Worm (Caenorhabditis elegans) whole organism, L2 larva: Measurements from ENCODE around the gene B0410.3.

Experiments
- C34F6.9 ChIP-seq: fragments of 150-350 bp; optimal IDR thresholded peaks from 2 replicates; lab custom pipeline; 2014; ENCODE audit warnings: missing biosample characterization, missing genetic modification characterization
- F13H6.1 ChIP-seq: sonication (generic microtip); optimal IDR thresholded peaks from 2 replicates; lab custom pipeline; 2016; ENCODE audit warnings: missing genetic modification characterization, missing compliant biosample characterization
- elt-3 ChIP-seq: sonication (generic microtip); optimal IDR thresholded peaks from 2 replicates; lab custom pipeline; 2017; ENCODE audit warnings: missing biosample characterization, missing genetic modification characterization
- fos-1 ChIP-seq: fragments of 150-350 bp; optimal IDR thresholded peaks from 2 replicates; lab custom pipeline; 2014; ENCODE audit warnings: missing biosample characterization, missing genetic modification characterization
- nhr-12 ChIP-seq: fragments of 150-350 bp; optimal IDR thresholded peaks from 2 replicates; lab custom pipeline; 2014; ENCODE audit warnings: missing biosample characterization, missing genetic modification characterization
- nhr-21 ChIP-seq: fragments of 150-350 bp; optimal IDR thresholded peaks from 2 replicates; lab custom pipeline; 2014; ENCODE audit warnings: missing biosample characterization, missing genetic modification characterization
- snpc-4 ChIP-seq: fragments of 150-350 bp; optimal IDR thresholded peaks from 2 replicates; lab custom pipeline; 2014; ENCODE audit warnings: missing biosample characterization, missing genetic modification characterization
- unc-55 ChIP-seq: fragments of 150-350 bp; sonication (generic microtip); optimal IDR thresholded peaks from 3 replicates; lab custom pipeline; 2014; ENCODE audit warnings: missing biosample characterization, missing genetic modification reagents, missing genetic modification characterization

Gene B0410.3

ce11 chrX:2843508-2843907 lies 47.8 kb downstream of the B0410.3 start:
- no peak for TF ChIP-seq C34F6.9 (tag; lab: Kevin White, UChicago)
- peak; percentile 72 for TF ChIP-seq snpc-4 (tag; lab: Kevin White, UChicago)
- no peak for TF ChIP-seq elt-3 (tag; lab: Kevin White, UChicago)
- TF ChIP-seq unc-55 (GFP tag; lab: Kevin White, UChicago): no peak
- TF ChIP-seq nhr-12 (tag; lab: Kevin White, UChicago): no peak

ce11 chrX:2841754-2842153 lies 49.5 kb downstream of the B0410.3 start:
- TF ChIP-seq F13H6.1 (peak; percentile 47), nhr-21 (tag; lab: Kevin White, UChicago) (no peak), fos-1 (tag; lab: Kevin White, UChicago) (peak; percentile 69)
- TF ChIP-seq, all 48 proteins: peak for 2
